Fruit fly (Drosophila melanogaster) whole organism, embryonic: ENCODE data around the gene tai.

Source experiments
- Bgb ChIP-seq: fragments of 200-800 bp; sonication (Bioruptor generic); IDR thresholded peaks from 2 replicates; pipeline ENCODE4 v1.3.6; 2022; ENCODE audit warnings: missing biosample characterization, missing genetic modification characterization; ENCODE audit not compliant: partially characterized antibody
- Blimp-1 ChIP-seq: fragments of 200-800 bp; sonication (Bioruptor generic); optimal IDR thresholded peaks from 3 replicates; lab custom pipeline; 2018; ENCODE audit warnings: missing biosample characterization, missing genetic modification characterization, mild to moderate bottlenecking, moderate library complexity, missing genetic modification reagents
- BtbVII ChIP-seq: fragments of 200-800 bp; sonication (Bioruptor generic); optimal IDR thresholded peaks from 3 replicates; lab custom pipeline; 2017; ENCODE audit warnings: missing biosample characterization, mild to moderate bottlenecking, missing genetic modification characterization
- CG10979 ChIP-seq: fragments of 200-800 bp; sonication (Bioruptor generic); optimal IDR thresholded peaks from 2 replicates; lab custom pipeline; 2018; ENCODE audit warnings: missing biosample characterization, mild to moderate bottlenecking, missing genetic modification characterization, moderate library complexity
- CG12236 ChIP-seq: fragments of 200-800 bp; sonication (Bioruptor generic); optimal IDR thresholded peaks from 2 replicates; lab custom pipeline; 2016; ENCODE audit warnings: missing biosample characterization, missing genetic modification characterization
- CG12659 ChIP-seq: fragments of 200-800 bp; sonication (Bioruptor generic); optimal IDR thresholded peaks from 3 replicates; lab custom pipeline; 2017; ENCODE audit warnings: mild to moderate bottlenecking, missing biosample characterization, missing genetic modification reagents, missing genetic modification characterization
- CG1529 ChIP-seq: fragments of 200-800 bp; sonication (Bioruptor generic); optimal IDR thresholded peaks from 3 replicates; lab custom pipeline; 2018; ENCODE audit warnings: missing biosample characterization, missing genetic modification characterization
- CG1792 ChIP-seq: fragments of 200-800 bp; sonication (Bioruptor generic); optimal IDR thresholded peaks from 2 replicates; lab custom pipeline; 2016; ENCODE audit warnings: missing biosample characterization, missing genetic modification characterization
- CG2678 ChIP-seq: fragments of 200-800 bp; sonication (Bioruptor generic); optimal IDR thresholded peaks from 3 replicates; lab custom pipeline; 2019; ENCODE audit warnings: missing biosample characterization, mild to moderate bottlenecking, missing genetic modification characterization, moderate library complexity
- CG2875 ChIP-seq: fragments of 200-800 bp; sonication (Bioruptor generic); optimal IDR thresholded peaks from 2 replicates; lab custom pipeline; 2017; ENCODE audit warnings: missing biosample characterization, mild to moderate bottlenecking, missing genetic modification characterization, missing genetic modification reagents
- CG34224 ChIP-seq: fragments of 200-800 bp; sonication (Bioruptor generic); IDR thresholded peaks from 3 replicates; pipeline ENCODE4 v1.3.6; 2022; ENCODE audit warnings: missing biosample characterization, missing genetic modification characterization; ENCODE audit not compliant: partially characterized antibody
- CG4360 ChIP-seq: fragments of 200-800 bp; sonication (Bioruptor generic); IDR thresholded peaks from 2 replicates; pipeline ENCODE4 v1.3.6; 2022; ENCODE audit warnings: missing biosample characterization, missing genetic modification characterization
- CG5180 ChIP-seq: fragments of 200-800 bp; sonication (Bioruptor generic); optimal IDR thresholded peaks from 3 replicates; lab custom pipeline; 2017; ENCODE audit warnings: missing biosample characterization, missing genetic modification characterization, mild to moderate bottlenecking, moderate library complexity, missing genetic modification reagents
- CG6791 ChIP-seq: fragments of 200-800 bp; sonication (Bioruptor generic); IDR thresholded peaks from 3 replicates; pipeline ENCODE4 v1.3.6; 2022; ENCODE audit warnings: missing biosample characterization, missing genetic modification characterization; ENCODE audit not compliant: partially characterized antibody
- CG7963 ChIP-seq: fragments of 200-800 bp; sonication (Bioruptor generic); IDR thresholded peaks from 3 replicates; pipeline ENCODE4 v1.3.6; 2022; ENCODE audit warnings: missing biosample characterization, missing genetic modification characterization; ENCODE audit not compliant: partially characterized antibody
- CG8924 ChIP-seq: fragments of 200-800 bp; optimal IDR thresholded peaks from 3 replicates; lab custom pipeline; 2019; ENCODE audit warnings: missing biosample characterization, mild to moderate bottlenecking, missing genetic modification characterization, moderate library complexity
- CG9727 ChIP-seq: fragments of 200-800 bp; sonication (Bioruptor generic); optimal IDR thresholded peaks from 3 replicates; lab custom pipeline; 2017; ENCODE audit warnings: missing biosample characterization, mild to moderate bottlenecking, missing genetic modification characterization
- CTCF ChIP-seq: fragments of 200-800 bp; sonication (Bioruptor generic); optimal IDR thresholded peaks from 2 replicates; lab custom pipeline; 2017; ENCODE audit warnings: missing biosample characterization, mild to moderate bottlenecking, missing genetic modification characterization, moderate library complexity
- Chrac-16 ChIP-seq: fragments of 200-800 bp; sonication (Bioruptor generic); optimal IDR thresholded peaks from 3 replicates; lab custom pipeline; 2016; ENCODE audit warnings: missing biosample characterization, missing genetic modification characterization
- Dek ChIP-seq: fragments of 200-800 bp; sonication (Bioruptor generic); optimal IDR thresholded peaks from 3 replicates; lab custom pipeline; 2019; ENCODE audit warnings: missing biosample characterization, mild to moderate bottlenecking, missing genetic modification characterization, moderate library complexity
- H15 ChIP-seq: fragments of 200-800 bp; sonication (Bioruptor generic); IDR thresholded peaks from 3 replicates; pipeline ENCODE4 v1.3.6; 2022; ENCODE audit warnings: missing biosample characterization, missing genetic modification characterization
- Mad ChIP-seq: fragments of 200-800 bp; sonication (Bioruptor generic); optimal IDR thresholded peaks from 2 replicates; lab custom pipeline; 2016; ENCODE audit warnings: missing biosample characterization, missing genetic modification characterization
- Med ChIP-seq: fragments of 200-800 bp; sonication (Bioruptor generic); peaks from one replicate; lab custom pipeline; 2016; ENCODE audit warnings: missing biosample characterization, missing genetic modification characterization, mild to moderate bottlenecking, inconsistent platforms, moderate library complexity
- NFAT ChIP-seq: fragments of 200-800 bp; sonication (Bioruptor generic); IDR thresholded peaks from 2 replicates; pipeline ENCODE4 v1.3.6; 2022; ENCODE audit warnings: missing biosample characterization, missing genetic modification characterization
- Oaz ChIP-seq: fragments of 200-800 bp; sonication (Bioruptor generic); IDR thresholded peaks from 2 replicates; pipeline ENCODE4 v1.3.6; 2022; ENCODE audit warnings: missing biosample characterization, missing genetic modification characterization
- Opbp ChIP-seq: fragments of 200-800 bp; sonication (Bioruptor generic); IDR thresholded peaks from 3 replicates; pipeline ENCODE4 v1.3.6; 2022; ENCODE audit warnings: missing biosample characterization, missing genetic modification characterization; ENCODE audit not compliant: partially characterized antibody
- PHDP ChIP-seq: fragments of 200-800 bp; sonication (Bioruptor generic); optimal IDR thresholded peaks from 3 replicates; lab custom pipeline; 2018; ENCODE audit warnings: missing biosample characterization, mild to moderate bottlenecking, missing genetic modification characterization, moderate library complexity
- Rx ChIP-seq: fragments of 200-800 bp; sonication (Bioruptor generic); IDR thresholded peaks from 2 replicates; pipeline ENCODE4 v1.3.6; 2022; ENCODE audit warnings: missing biosample characterization, missing genetic modification characterization
- Xrp1 ChIP-seq: fragments of 200-800 bp; sonication (Bioruptor generic); IDR thresholded peaks from 2 replicates; pipeline ENCODE4 v1.3.6; 2022; ENCODE audit warnings: missing biosample characterization, missing genetic modification characterization
- ap ChIP-seq: fragments of 200-800 bp; sonication (Bioruptor generic); IDR thresholded peaks from 2 replicates; pipeline ENCODE4 v1.3.6; 2022; ENCODE audit warnings: missing biosample characterization, missing genetic modification characterization
- chm ChIP-seq: fragments of 200-800 bp; sonication (Bioruptor generic); IDR thresholded peaks from 2 replicates; pipeline ENCODE4 v1.3.6; 2022; ENCODE audit warnings: missing biosample characterization, missing genetic modification characterization
- ci ChIP-seq: fragments of 200-800 bp; sonication (Bioruptor generic); IDR thresholded peaks from 3 replicates; pipeline ENCODE4 v1.3.6; 2022; ENCODE audit warnings: missing biosample characterization, missing genetic modification characterization
- crol ChIP-seq: fragments of 200-800 bp; sonication (Bioruptor generic); IDR thresholded peaks from 2 replicates; pipeline ENCODE4 v1.3.6; 2022; ENCODE audit warnings: missing biosample characterization, missing genetic modification characterization
- esg ChIP-seq: fragments of 200-800 bp; sonication (Bioruptor generic); conservative IDR thresholded peaks from 2 replicates; pipeline ENCODE4 v1.3.6; 2022; ENCODE audit warnings: missing biosample characterization, missing genetic modification characterization
- exex ChIP-seq: fragments of 200-800 bp; sonication (Bioruptor generic); optimal IDR thresholded peaks from 4 replicates; lab custom pipeline; 2018; ENCODE audit warnings: missing biosample characterization, mild to moderate bottlenecking, missing genetic modification characterization, moderate library complexity
- fru ChIP-seq: fragments of >200 bp; optimal IDR thresholded peaks from 2 replicates; lab custom pipeline; 2017
- fu2 ChIP-seq: fragments of 200-800 bp; sonication (Bioruptor generic); optimal IDR thresholded peaks from 2 replicates; lab custom pipeline; 2016; ENCODE audit warnings: missing biosample characterization, missing genetic modification characterization
- gcm ChIP-seq: fragments of 200-800 bp; sonication (Bioruptor generic); optimal IDR thresholded peaks from 2 replicates; lab custom pipeline; 2019; ENCODE audit warnings: missing biosample characterization, mild to moderate bottlenecking, missing genetic modification characterization, moderate library complexity
- lmd ChIP-seq: fragments of 200-800 bp; sonication (Bioruptor generic); IDR thresholded peaks from 2 replicates; pipeline ENCODE4 v1.3.6; 2022; ENCODE audit warnings: missing biosample characterization, missing genetic modification characterization
- lola ChIP-seq, 3 experiments: fragments of >200 bp in 2 of 3; fragments of 200-800 bp in 1 of 3; sonication (Bioruptor generic) in 1 of 3; optimal IDR thresholded peaks; 2 replicates each; lab custom pipeline; 2017 to 2019; ENCODE audit warnings: missing biosample characterization in 3 of 3, missing genetic modification characterization in 3 of 3, mild to moderate bottlenecking in 1 of 3, moderate library complexity in 1 of 3
- prd ChIP-seq, 3 experiments: fragments of >200 bp in 2 of 3; fragments of 200-800 bp in 1 of 3; sonication (Bioruptor generic) in 1 of 3; optimal IDR thresholded peaks in 2 of 3; IDR thresholded peaks in 1 of 3; 2 replicates in 2 of 3; 3 replicates in 1 of 3; pipeline versions ENCODE4 v1.3.6 to Lab custom; 2017 to 2022; ENCODE audit warnings: missing biosample characterization in 1 of 3, missing genetic modification characterization in 1 of 3
- pum ChIP-seq: fragments of 200-800 bp; sonication (Bioruptor generic); optimal IDR thresholded peaks from 2 replicates; lab custom pipeline; 2016; ENCODE audit warnings: missing biosample characterization, missing genetic modification characterization
- run ChIP-seq: fragments of 200-800 bp; sonication (Bioruptor generic); optimal IDR thresholded peaks from 3 replicates; lab custom pipeline; 2018; ENCODE audit warnings: missing biosample characterization, mild to moderate bottlenecking, missing genetic modification characterization
- sens ChIP-seq: fragments of 200-800 bp; sonication (Bioruptor generic); peaks from one replicate; lab custom pipeline; 2016; ENCODE audit warnings: missing biosample characterization, missing genetic modification characterization
- sisA ChIP-seq: fragments of 200-800 bp; sonication (Bioruptor generic); IDR thresholded peaks from 2 replicates; pipeline ENCODE4 v1.3.6; 2022; ENCODE audit warnings: missing biosample characterization, missing genetic modification characterization
- slp2 ChIP-seq: fragments of 200-800 bp; sonication (Bioruptor generic); optimal IDR thresholded peaks from 2 replicates; lab custom pipeline; 2016; ENCODE audit warnings: missing biosample characterization, missing genetic modification characterization
- sob ChIP-seq: fragments of 200-800 bp; sonication (Bioruptor generic); IDR thresholded peaks from 2 replicates; pipeline ENCODE4 v1.3.6; 2022; ENCODE audit warnings: missing biosample characterization, missing genetic modification characterization
- ssp ChIP-seq: fragments of 200-800 bp; sonication (Bioruptor generic); IDR thresholded peaks from 2 replicates; pipeline ENCODE4 v1.3.6; 2022; ENCODE audit warnings: missing biosample characterization, missing genetic modification characterization
- zfh1 ChIP-seq: fragments of 200-800 bp; sonication (Bioruptor generic); IDR thresholded peaks from 3 replicates; pipeline ENCODE4 v1.3.6; 2022; ENCODE audit warnings: missing biosample characterization, missing genetic modification characterization

The tai gene

dm6 chr2L:9127072-9127646 is 39.4 kb upstream of the tai start:
- TF ChIP-seq Chrac-16 (GFP tag; lab: Kevin White, UChicago) (no peak), Xrp1 (0 out of 2 replicates have a peak, but pooled peaks have one; percentile 11), pum (GFP tag; lab: Kevin White, UChicago) (no peak), sens (GFP tag; lab: Kevin White, UChicago) (peak; percentile 75), Bgb (no peak), lola (GFP tag; optimal IDR thresholded peaks at IDR 0.05; lab: Kevin White, UChicago) (no peak), CG2678 (tag; lab: Kevin White, UChicago) (no peak), CG12236 (no peak), esg (0 out of 2 replicates have a peak, but pooled peaks have one; percentile 14), CG2875 (no peak), CG4360 (peak; percentile 49), Blimp-1 (GFP tag; lab: Kevin White, UChicago) (no peak), ci (peak; percentile 25; the same call in 1 of the 3 replicates), chm (GFP tag; lab: Robert Waterston, UW) (no peak), CG7963 (GFP tag; lab: Robert Waterston, UW) (0 out of 3 replicates have a peak, but pooled peaks have one; percentile 25), crol (peak; percentile 97), CG9727 (GFP tag; lab: Kevin White, UChicago) (no peak), CG12659 (GFP tag; lab: Kevin White, UChicago) (no peak), Oaz (GFP tag; lab: Robert Waterston, UW) (no peak), prd (optimal IDR thresholded peaks at IDR 0.05; lab: Kevin White, UChicago) (no peak), prd (GFP tag; IDR thresholded peaks at IDR 0.05; lab: Robert Waterston, UW) (0 out of 3 replicates have a peak, but pooled peaks have one; percentile 5), zfh1 (GFP tag; lab: Robert Waterston, UW) (0 out of 3 replicates have a peak, but pooled peaks have one; percentile 18), ap (peak; percentile 10; the same call in 1 of the 2 replicates), Rx (GFP tag; lab: Robert Waterston, UW) (no peak), lmd (GFP tag; lab: Robert Waterston, UW) (0 out of 2 replicates have a peak, but pooled peaks have one; percentile 17), CTCF (GFP tag; lab: Kevin White, UChicago) (no peak), PHDP (tag; lab: Kevin White, UChicago) (no peak), Dek (no peak), Mad (GFP tag; lab: Kevin White, UChicago) (no peak), CG6791 (GFP tag; lab: Robert Waterston, UW) (0 out of 3 replicates have a peak, but pooled peaks have one; percentile 54), H15 (GFP tag; lab: Robert Waterston, UW) (no peak), ssp (GFP tag; lab: Robert Waterston, UW) (no peak), Opbp (GFP tag; lab: Robert Waterston, UW) (0 out of 3 replicates have a peak, but pooled peaks have one; percentile 30), Med (GFP tag; lab: Kevin White, UChicago) (peak; percentile 69), fru (no peak), exex (tag; lab: Kevin White, UChicago) (no peak), CG1529 (no peak), CG5180 (GFP tag; lab: Kevin White, UChicago) (peak; percentile 68), gcm (no peak), sisA (GFP tag; lab: Robert Waterston, UW) (peak; percentile 3; the same call in 1 of the 2 replicates), NFAT (GFP tag; lab: Robert Waterston, UW) (0 out of 2 replicates have a peak, but pooled peaks have one; percentile 22), slp2 (no peak), CG34224 (GFP tag; lab: Robert Waterston, UW) (no peak), CG8924 (tag; lab: Kevin White, UChicago) (no peak), CG10979 (tag; lab: Kevin White, UChicago) (no peak), fu2 (GFP tag; lab: Kevin White, UChicago) (no peak), run (tag; lab: Kevin White, UChicago) (no peak), CG1792 (GFP tag; lab: Kevin White, UChicago) (no peak), sob (GFP tag; lab: Robert Waterston, UW) (no peak), BtbVII (GFP tag; lab: Kevin White, UChicago) (no peak)
